Fruit fly (Drosophila melanogaster): ENCODE measurements around the gene Svil.
A peak's percentile ranks its signal among the peaks of the same experiment; 100 is the strongest.

The Svil gene

dm6 chr3L:2504031-2504615 is 126.7 kb downstream of the Svil start:
- TF ChIP-seq Hr83 (GFP tag; optimal IDR thresholded peaks at IDR 0.05; ENCODE audit: poor library complexity, severe bottlenecking) (no peak), Myc (optimal IDR thresholded peaks at IDR 0.05) (no peak), usp (GFP tag; optimal IDR thresholded peaks at IDR 0.05) (no peak), Vsx2 (GFP tag; optimal IDR thresholded peaks at IDR 0.05; ENCODE audit: partially characterized antibody) (no peak), dl (GFP tag; optimal IDR thresholded peaks at IDR 0.05; ENCODE audit: insufficient read depth in 1 of 2, partially characterized antibody in 2 of 2) (no peak), Rel (GFP tag; optimal IDR thresholded peaks at IDR 0.05) (no peak), Rel (tag; optimal IDR thresholded peaks at IDR 0.05) (no peak), Jra (GFP tag; optimal IDR thresholded peaks at IDR 0.05) (no peak), brk (GFP tag; optimal IDR thresholded peaks at IDR 0.05) (no peak), CrebA (GFP tag; optimal IDR thresholded peaks at IDR 0.05; ENCODE audit: borderline replicate concordance) (no peak), rgr (GFP tag; optimal IDR thresholded peaks at IDR 0.05) (no peak), foxo (GFP tag; optimal IDR thresholded peaks at IDR 0.05) (no peak), pan (optimal IDR thresholded peaks at IDR 0.05) (no peak), tai (GFP tag; optimal IDR thresholded peaks at IDR 0.05) (no peak), sv (GFP tag; optimal IDR thresholded peaks at IDR 0.05) (no peak), Abd-B (GFP tag; optimal IDR thresholded peaks at IDR 0.05) (no peak), Mio (GFP tag; optimal IDR thresholded peaks at IDR 0.05) (no peak), fru (GFP tag; optimal IDR thresholded peaks at IDR 0.05) (no peak), psq (GFP tag; optimal IDR thresholded peaks at IDR 0.05) (no peak), Sp1 (GFP tag; optimal IDR thresholded peaks at IDR 0.05) (no peak), CG32264 (GFP tag; optimal IDR thresholded peaks at IDR 0.05) (no peak)

dm6 chr3L:2504796-2505195 is 127.3 kb downstream of the Svil start:
- TF ChIP-seq CG9705 (GFP tag; optimal IDR thresholded peaks at IDR 0.05) (no peak), sage (GFP tag; optimal IDR thresholded peaks at IDR 0.05) (no peak), rgr (GFP tag; optimal IDR thresholded peaks at IDR 0.05) (no peak), Sp1 (GFP tag; optimal IDR thresholded peaks at IDR 0.05) (no peak), Rel (GFP tag; optimal IDR thresholded peaks at IDR 0.05) (no peak), Rel (tag; optimal IDR thresholded peaks at IDR 0.05) (peak; percentile 78)

- no peak for TF ChIP-seq pan (optimal IDR thresholded peaks at IDR 0.05)
- TF ChIP-seq lola (GFP tag; optimal IDR thresholded peaks at IDR 0.05), result no peak
- TF ChIP-seq sv (GFP tag; optimal IDR thresholded peaks at IDR 0.05), result no peak
- TF ChIP-seq br (GFP tag; optimal IDR thresholded peaks at IDR 0.05), result no peak
- no peak for TF ChIP-seq CG32264 (GFP tag; optimal IDR thresholded peaks at IDR 0.05)
- TF ChIP-seq GATAd (GFP tag; optimal IDR thresholded peaks at IDR 0.05), result no peak
- TF ChIP-seq dsf (GFP tag; optimal IDR thresholded peaks at IDR 0.05; ENCODE audit: borderline replicate concordance), result no peak
- no peak for TF ChIP-seq woc (GFP tag; optimal IDR thresholded peaks at IDR 0.05)
- no peak for TF ChIP-seq Hr83 (GFP tag; optimal IDR thresholded peaks at IDR 0.05; ENCODE audit: poor library complexity, severe bottlenecking)
- no peak for TF ChIP-seq jim (GFP tag; optimal IDR thresholded peaks at IDR 0.05)
- no peak for TF ChIP-seq usp (GFP tag; optimal IDR thresholded peaks at IDR 0.05)
- TF ChIP-seq dmrt93B (GFP tag; optimal IDR thresholded peaks at IDR 0.05), result no peak
- no peak for TF ChIP-seq sage (GFP tag; optimal IDR thresholded peaks at IDR 0.05)
- no peak for TF ChIP-seq Vsx2 (GFP tag; optimal IDR thresholded peaks at IDR 0.05; ENCODE audit: partially characterized antibody)
- TF ChIP-seq Abd-B (GFP tag; optimal IDR thresholded peaks at IDR 0.05), result no peak
- no peak for TF ChIP-seq CG9705 (GFP tag; optimal IDR thresholded peaks at IDR 0.05)
- TF ChIP-seq Mio (GFP tag; optimal IDR thresholded peaks at IDR 0.05), result no peak
- TF ChIP-seq Myc (optimal IDR thresholded peaks at IDR 0.05), result no peak
- TF ChIP-seq psq (GFP tag; optimal IDR thresholded peaks at IDR 0.05), result no peak
- no peak for TF ChIP-seq h (GFP tag; optimal IDR thresholded peaks at IDR 0.05)
Measured at dm6 chr3L:2515197-2515596, 137.7 kb downstream of the Svil start.

- TF ChIP-seq h (GFP tag; optimal IDR thresholded peaks at IDR 0.05), result no peak
- TF ChIP-seq GATAd (GFP tag; optimal IDR thresholded peaks at IDR 0.05), result no peak
Measured at dm6 chr3L:2526873-2527272, 149.4 kb downstream of the Svil start, which contains the start of gene CG32295. Gene CG32295 (minus strand): TSS chr3L:2526973.

- no peak for TF ChIP-seq lola (GFP tag; optimal IDR thresholded peaks at IDR 0.05)
- no peak for TF ChIP-seq Rel (GFP tag; optimal IDR thresholded peaks at IDR 0.05)
- peak; percentile 26 for TF ChIP-seq Rel (tag; optimal IDR thresholded peaks at IDR 0.05)
- TF ChIP-seq N (GFP tag; optimal IDR thresholded peaks at IDR 0.05), result no peak
- TF ChIP-seq sv (GFP tag; optimal IDR thresholded peaks at IDR 0.05), result no peak
- TF ChIP-seq dmrt93B (GFP tag; optimal IDR thresholded peaks at IDR 0.05), result no peak
- no peak for TF ChIP-seq pan (optimal IDR thresholded peaks at IDR 0.05)
- no peak for TF ChIP-seq br (GFP tag; optimal IDR thresholded peaks at IDR 0.05)
- no peak for TF ChIP-seq foxo (GFP tag; optimal IDR thresholded peaks at IDR 0.05)
Measured at dm6 chr3L:2530090-2530489, 152.6 kb downstream of the Svil start.
